Worm (Caenorhabditis elegans) whole organism, L3 larva: ENCODE measurements around the gene srw-67.

ENCODE experiments used
- egl-27 ChIP-seq: sonication (generic microtip); optimal IDR thresholded peaks from 4 replicates; lab custom pipeline; 2017; ENCODE audit warnings: missing biosample characterization, missing genetic modification reagents, missing genetic modification characterization
- elt-2 ChIP-seq: sonication (generic microtip); optimal IDR thresholded peaks from 2 replicates; lab custom pipeline; 2016; ENCODE audit warnings: missing genetic modification reagents, mild to moderate bottlenecking, missing genetic modification characterization, missing compliant biosample characterization
- fos-1 ChIP-seq: fragments of 150-350 bp; optimal IDR thresholded peaks from 2 replicates; lab custom pipeline; 2014; ENCODE audit warnings: missing biosample characterization, missing genetic modification characterization
- jun-1 ChIP-seq: fragments of 150-350 bp; optimal IDR thresholded peaks from 2 replicates; lab custom pipeline; 2014; ENCODE audit warnings: missing biosample characterization, missing genetic modification reagents, missing genetic modification characterization
- lin-15B ChIP-seq: fragments of 150-350 bp; optimal IDR thresholded peaks from 2 replicates; lab custom pipeline; 2014; ENCODE audit warnings: missing biosample characterization, missing genetic modification characterization
- nhr-11 ChIP-seq: fragments of 150-350 bp; optimal IDR thresholded peaks from 2 replicates; lab custom pipeline; 2014; ENCODE audit warnings: missing biosample characterization, missing genetic modification characterization
- nhr-237 ChIP-seq: fragments of 150-350 bp; optimal IDR thresholded peaks from 2 replicates; lab custom pipeline; 2014; ENCODE audit warnings: missing biosample characterization, missing genetic modification characterization
- nhr-76 ChIP-seq: fragments of 150-350 bp; sonication (generic microtip); optimal IDR thresholded peaks from 5 replicates; lab custom pipeline; 2014; ENCODE audit warnings: missing biosample characterization, missing genetic modification characterization
- pha-4 ChIP-seq: fragments of 150-350 bp; optimal IDR thresholded peaks from 2 replicates; lab custom pipeline; 2014; ENCODE audit warnings: missing biosample characterization, missing genetic modification reagents, missing genetic modification characterization
- pqm-1 ChIP-seq: fragments of 150-350 bp; optimal IDR thresholded peaks from 2 replicates; lab custom pipeline; 2017; ENCODE audit warnings: missing biosample characterization, missing genetic modification characterization, inconsistent platforms
- unc-39 ChIP-seq: sonication (generic microtip); optimal IDR thresholded peaks from 4 replicates; lab custom pipeline; 2017; ENCODE audit warnings: missing biosample characterization, missing genetic modification characterization
- zag-1 ChIP-seq: fragments of 150-350 bp; optimal IDR thresholded peaks from 2 replicates; lab custom pipeline; 2014; ENCODE audit warnings: missing biosample characterization, missing genetic modification characterization
- ztf-11 ChIP-seq: fragments of 150-350 bp; optimal IDR thresholded peaks from 2 replicates; lab custom pipeline; 2014; ENCODE audit warnings: missing biosample characterization, missing genetic modification characterization
- ztf-4 ChIP-seq: fragments of 150-350 bp; optimal IDR thresholded peaks from 2 replicates; lab custom pipeline; 2014; ENCODE audit warnings: missing biosample characterization, missing genetic modification characterization

- TF ChIP-seq pha-4 (tag; lab: Kevin White, UChicago) = no peak
- TF ChIP-seq nhr-76 (tag; lab: Kevin White, UChicago) = no peak
- no peak for TF ChIP-seq zag-1 (tag; lab: Kevin White, UChicago)
- TF ChIP-seq fos-1 (tag; lab: Kevin White, UChicago) = no peak
- no peak for TF ChIP-seq nhr-11
- TF ChIP-seq ztf-4 (tag; lab: Kevin White, UChicago) = no peak
- TF ChIP-seq unc-39 (tag; lab: Kevin White, UChicago) = no peak
- TF ChIP-seq ztf-11 (tag; lab: Kevin White, UChicago) = no peak
- no peak for TF ChIP-seq pqm-1 (tag; lab: Kevin White, UChicago)
- no peak for TF ChIP-seq elt-2 (tag; lab: Kevin White, UChicago)
- no peak for TF ChIP-seq lin-15B (tag; lab: Kevin White, UChicago)
- no peak for TF ChIP-seq egl-27 (tag; lab: Kevin White, UChicago)
- no peak for TF ChIP-seq jun-1 (tag; lab: Kevin White, UChicago)
- no peak for TF ChIP-seq nhr-237
Measured at ce11 chrV:7381008-7381407, 36.5 kb upstream of the srw-67 start, which contains the start of gene C03G6.17.
